Worm (Caenorhabditis elegans): ENCODE results near the gene npr-8.

ce11 chrX:7397935-7398334 is 20.8 kb downstream of the npr-8 start, which contains the start of gene C10A4.13:
- TF ChIP-seq athp-1 (tag; optimal IDR thresholded peaks at IDR 0.05) (no peak), hmg-1.2 (GFP tag; IDR thresholded peaks at IDR 0.05) (no peak), snpc-4 (GFP tag; optimal IDR thresholded peaks at IDR 0.05) (no peak), snpc-4 (tag; optimal IDR thresholded peaks at IDR 0.05) (no peak), ceh-100 (GFP tag; IDR thresholded peaks at IDR 0.05) (no peak), xnd-1 (tag; optimal IDR thresholded peaks at IDR 0.05) (no peak), pbrm-1 (GFP tag; IDR thresholded peaks at IDR 0.05) (no peak), F37B4.10 (GFP tag; IDR thresholded peaks at IDR 0.05) (no peak), lsl-1 (GFP tag; optimal IDR thresholded peaks at IDR 0.05) (no peak), ztf-28 (GFP tag; IDR thresholded peaks at IDR 0.05) (no peak), efl-1 (GFP tag; optimal IDR thresholded peaks at IDR 0.05) (no peak), sptf-2 (GFP tag; optimal IDR thresholded peaks at IDR 0.05) (no peak), zim-3 (tag; optimal IDR thresholded peaks at IDR 0.05) (no peak), madf-8 (GFP tag; conservative IDR thresholded peaks at IDR 0.05) (no peak)
